Worm (Caenorhabditis elegans) whole organism, L4 larva: ENCODE results near the gene flh-2.

ENCODE experiments used
- ceh-82 ChIP-seq: sonication (generic microtip); optimal IDR thresholded peaks from 2 replicates; lab custom pipeline; 2017; ENCODE audit warnings: missing biosample characterization, missing genetic modification characterization
- fos-1 ChIP-seq: fragments of 150-350 bp; optimal IDR thresholded peaks from 2 replicates; lab custom pipeline; 2014; ENCODE audit warnings: missing biosample characterization, missing genetic modification characterization
- lin-38 ChIP-seq: fragments of 200-800 bp; sonication (Bioruptor generic); IDR thresholded peaks from 2 replicates; pipeline ENCODE4 v1.3.6; 2022; ENCODE audit warnings: missing genetic modification reagents, missing genetic modification characterization, missing compliant biosample characterization
- nhr-6 ChIP-seq: fragments of 150-350 bp; optimal IDR thresholded peaks from 2 replicates; lab custom pipeline; 2014; ENCODE audit warnings: missing biosample characterization, missing genetic modification characterization
- unc-130 ChIP-seq: sonication (generic microtip); optimal IDR thresholded peaks from 2 replicates; lab custom pipeline; 2016; ENCODE audit warnings: missing genetic modification reagents, missing genetic modification characterization, missing compliant biosample characterization
- unc-39 ChIP-seq: sonication (generic microtip); optimal IDR thresholded peaks from 2 replicates; lab custom pipeline; 2017; ENCODE audit warnings: missing biosample characterization, missing genetic modification characterization

DNA sequence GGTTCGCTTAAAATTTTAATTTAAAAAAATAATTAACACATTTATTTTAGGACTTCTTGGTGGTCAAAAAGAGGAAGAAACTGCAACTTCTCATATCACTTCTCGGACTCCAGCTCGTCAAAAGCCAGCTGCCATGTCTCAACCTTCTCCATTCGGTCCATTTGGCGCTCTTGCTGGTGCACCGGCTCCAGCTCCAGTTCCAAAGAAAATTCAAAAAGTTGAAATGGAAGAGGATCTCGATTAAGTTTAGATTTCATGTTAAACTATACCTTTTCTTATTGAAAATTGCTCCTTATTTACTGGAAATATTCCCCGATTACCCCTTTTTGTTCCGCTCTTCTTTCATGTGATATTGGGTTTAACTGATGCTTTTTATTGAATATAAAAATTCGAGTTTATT, 38.2 kb upstream of the flh-2 start:
- TF ChIP-seq unc-130 (GFP tag; lab: Kevin White, UChicago) (no peak), fos-1 (tag; lab: Kevin White, UChicago) (no peak), lin-38 (GFP tag; lab: Robert Waterston, UW) (no peak), nhr-6 (tag; lab: Kevin White, UChicago) (no peak), unc-39 (tag; lab: Kevin White, UChicago) (no peak), ceh-82 (tag; lab: Kevin White, UChicago) (no peak)
